Fruit fly (Drosophila melanogaster) whole organism, embryonic: ENCODE results near the gene CG12256.

Experiments
- CG10274 ChIP-seq: fragments of 200-800 bp; sonication (Bioruptor generic); optimal IDR thresholded peaks from 3 replicates; lab custom pipeline; 2017; ENCODE audit warnings: missing biosample characterization, mild to moderate bottlenecking, missing genetic modification characterization
- CG14710 ChIP-seq: fragments of 200-800 bp; sonication (Bioruptor generic); optimal IDR thresholded peaks from 3 replicates; lab custom pipeline; 2019; ENCODE audit warnings: missing biosample characterization, mild to moderate bottlenecking, missing genetic modification characterization, moderate library complexity
- CG15269 ChIP-seq: fragments of 200-800 bp; sonication (Bioruptor generic); optimal IDR thresholded peaks from 2 replicates; lab custom pipeline; 2018; ENCODE audit warnings: missing biosample characterization, mild to moderate bottlenecking, missing genetic modification characterization, moderate library complexity
- CG15514 ChIP-seq: fragments of 200-800 bp; sonication (Bioruptor generic); optimal IDR thresholded peaks from 3 replicates; lab custom pipeline; 2017; ENCODE audit warnings: missing biosample characterization, missing genetic modification characterization, mild to moderate bottlenecking, moderate library complexity, missing genetic modification reagents
- CG16779 ChIP-seq: fragments of 200-800 bp; sonication (Bioruptor generic); IDR thresholded peaks from 2 replicates; pipeline ENCODE4 v1.3.6; 2022; ENCODE audit warnings: missing biosample characterization, missing genetic modification characterization
- CG16813 ChIP-seq: fragments of 200-800 bp; sonication (Bioruptor generic); IDR thresholded peaks from 3 replicates; pipeline ENCODE4 v1.3.6; 2022; ENCODE audit warnings: missing biosample characterization, missing genetic modification characterization; ENCODE audit not compliant: partially characterized antibody
- CG17385 ChIP-seq: fragments of 200-800 bp; sonication (Bioruptor generic); optimal IDR thresholded peaks from 3 replicates; lab custom pipeline; 2018; ENCODE audit warnings: missing biosample characterization, mild to moderate bottlenecking, missing genetic modification characterization
- CG2678 ChIP-seq: fragments of 200-800 bp; sonication (Bioruptor generic); optimal IDR thresholded peaks from 3 replicates; lab custom pipeline; 2019; ENCODE audit warnings: missing biosample characterization, mild to moderate bottlenecking, missing genetic modification characterization, moderate library complexity
- CG3726 ChIP-seq: fragments of 200-800 bp; sonication (Bioruptor generic); IDR thresholded peaks from 3 replicates; pipeline ENCODE4, ENCODE4 v1.3.6; 2022; ENCODE audit warnings: missing biosample characterization, missing genetic modification characterization
- CG42726 ChIP-seq: fragments of 200-800 bp; sonication (Bioruptor generic); IDR thresholded peaks from 2 replicates; pipeline ENCODE4 v1.3.6; 2022; ENCODE audit warnings: missing biosample characterization, missing genetic modification characterization; ENCODE audit not compliant: partially characterized antibody
- CG4424 ChIP-seq: fragments of 200-800 bp; sonication (Bioruptor generic); optimal IDR thresholded peaks from 3 replicates; lab custom pipeline; 2016; ENCODE audit warnings: missing biosample characterization, missing genetic modification characterization
- CG4707 ChIP-seq: fragments of 200-800 bp; sonication (Bioruptor generic); optimal IDR thresholded peaks from 2 replicates; lab custom pipeline; 2018; ENCODE audit warnings: missing biosample characterization, mild to moderate bottlenecking, missing genetic modification characterization, moderate library complexity
- CG4820 ChIP-seq: fragments of 200-800 bp; sonication (Bioruptor generic); optimal IDR thresholded peaks from 3 replicates; lab custom pipeline; 2016; ENCODE audit warnings: missing biosample characterization, missing genetic modification characterization
- CG6272 ChIP-seq: fragments of 200-800 bp; sonication (Bioruptor generic); IDR thresholded peaks from 2 replicates; pipeline ENCODE4 v1.3.6; 2022; ENCODE audit warnings: missing biosample characterization, missing genetic modification characterization
- CG6689 ChIP-seq: fragments of 200-800 bp; sonication (Bioruptor generic); IDR thresholded peaks from 2 replicates; pipeline ENCODE4 v1.3.6; 2022; ENCODE audit warnings: missing biosample characterization, missing genetic modification characterization
- CG6765 ChIP-seq: fragments of 200-800 bp; sonication (Bioruptor generic); optimal IDR thresholded peaks from 3 replicates; lab custom pipeline; 2017; ENCODE audit warnings: missing biosample characterization, mild to moderate bottlenecking, missing genetic modification characterization
- CG9727 ChIP-seq: fragments of 200-800 bp; sonication (Bioruptor generic); optimal IDR thresholded peaks from 3 replicates; lab custom pipeline; 2017; ENCODE audit warnings: missing biosample characterization, mild to moderate bottlenecking, missing genetic modification characterization
- CG9797 ChIP-seq: fragments of 200-800 bp; sonication (Bioruptor generic); optimal IDR thresholded peaks from 3 replicates; lab custom pipeline; 2018; ENCODE audit warnings: missing biosample characterization, mild to moderate bottlenecking, missing genetic modification characterization
- CG9876 ChIP-seq: fragments of 200-800 bp; sonication (Bioruptor generic); optimal IDR thresholded peaks from 2 replicates; lab custom pipeline; 2016; ENCODE audit warnings: missing biosample characterization, missing genetic modification characterization
- CTCF ChIP-seq: fragments of 200-800 bp; sonication (Bioruptor generic); optimal IDR thresholded peaks from 2 replicates; lab custom pipeline; 2017; ENCODE audit warnings: missing biosample characterization, mild to moderate bottlenecking, missing genetic modification characterization, moderate library complexity
- E2f2 ChIP-seq: fragments of 200-800 bp; sonication (Bioruptor generic); IDR thresholded peaks from 2 replicates; pipeline ENCODE4 v1.3.6; 2022; ENCODE audit warnings: missing biosample characterization, missing genetic modification characterization
- Ets65A ChIP-seq: fragments of 200-800 bp; sonication (Bioruptor generic); peaks from one replicate; lab custom pipeline; 2016; ENCODE audit warnings: missing biosample characterization, missing genetic modification characterization
- Ets97D ChIP-seq: fragments of 200-800 bp; sonication (Bioruptor generic); optimal IDR thresholded peaks from 3 replicates; lab custom pipeline; 2016; ENCODE audit warnings: missing biosample characterization, missing genetic modification characterization
- HmgD ChIP-seq: fragments of 200-800 bp; sonication (Bioruptor generic); optimal IDR thresholded peaks from 3 replicates; lab custom pipeline; 2016; ENCODE audit warnings: missing biosample characterization, missing genetic modification characterization
- HmgZ ChIP-seq: fragments of 200-800 bp; sonication (Bioruptor generic); optimal IDR thresholded peaks from 2 replicates; lab custom pipeline; 2018; ENCODE audit warnings: missing biosample characterization, mild to moderate bottlenecking, missing genetic modification characterization
- NC2β ChIP-seq: fragments of 200-800 bp; sonication (Bioruptor generic); optimal IDR thresholded peaks from 2 replicates; lab custom pipeline; 2016; ENCODE audit warnings: missing biosample characterization, missing genetic modification characterization
- Neu2 ChIP-seq: fragments of 200-800 bp; sonication (Bioruptor generic); optimal IDR thresholded peaks from 3 replicates; lab custom pipeline; 2016; ENCODE audit warnings: missing biosample characterization, missing genetic modification characterization, borderline replicate concordance
- Nf-YB ChIP-seq: fragments of 200-800 bp; sonication (Bioruptor generic); optimal IDR thresholded peaks from 3 replicates; lab custom pipeline; 2019; ENCODE audit warnings: missing biosample characterization, mild to moderate bottlenecking, missing genetic modification characterization, moderate library complexity
- NfI ChIP-seq: fragments of 200-800 bp; sonication (Bioruptor generic); optimal IDR thresholded peaks from 3 replicates; lab custom pipeline; 2018; ENCODE audit warnings: missing biosample characterization, mild to moderate bottlenecking, missing genetic modification characterization, moderate library complexity
- Ravus ChIP-seq: fragments of 200-800 bp; sonication (Bioruptor generic); IDR thresholded peaks from 2 replicates; pipeline ENCODE4 v1.3.6; 2022; ENCODE audit warnings: missing biosample characterization, missing genetic modification characterization
- Rfx ChIP-seq: fragments of 200-800 bp; sonication (Bioruptor generic); IDR thresholded peaks from 2 replicates; pipeline ENCODE4 v1.3.6; 2022; ENCODE audit warnings: missing biosample characterization, missing genetic modification characterization
- Sin3A ChIP-seq: fragments of >200 bp; optimal IDR thresholded peaks from 2 replicates; lab custom pipeline; 2018
- Sox102F ChIP-seq: fragments of 200-800 bp; sonication (Bioruptor generic); optimal IDR thresholded peaks from 2 replicates; lab custom pipeline; 2018; ENCODE audit warnings: missing biosample characterization, mild to moderate bottlenecking, missing genetic modification characterization, moderate library complexity
- Ssrp ChIP-seq: fragments of 200-800 bp; sonication (Bioruptor generic); optimal IDR thresholded peaks from 2 replicates; lab custom pipeline; 2018; ENCODE audit warnings: missing biosample characterization, mild to moderate bottlenecking, missing genetic modification characterization, moderate library complexity
- Tbp ChIP-seq: fragments of >200 bp; optimal IDR thresholded peaks from 2 replicates; lab custom pipeline; 2018; ENCODE audit warnings: missing biosample characterization, missing genetic modification characterization
- Usf ChIP-seq: fragments of 200-800 bp; sonication (Bioruptor generic); optimal IDR thresholded peaks from 2 replicates; lab custom pipeline; 2017; ENCODE audit warnings: missing genotype, missing biosample characterization, missing genetic modification characterization
- aop ChIP-seq: fragments of 200-800 bp; sonication (Bioruptor generic); IDR thresholded peaks from 2 replicates; pipeline ENCODE4 v1.3.6; 2022; ENCODE audit warnings: missing biosample characterization, missing genetic modification characterization
- ftz-f1 ChIP-seq: fragments of 200-800 bp; sonication (Bioruptor generic); optimal IDR thresholded peaks from 2 replicates; lab custom pipeline; 2016; ENCODE audit warnings: missing biosample characterization, missing genetic modification characterization
- h ChIP-seq: fragments of >200 bp; optimal IDR thresholded peaks from 2 replicates; lab custom pipeline; 2017
- maf-S ChIP-seq: fragments of 200-800 bp; sonication (Bioruptor generic); optimal IDR thresholded peaks from 2 replicates; lab custom pipeline; 2016; ENCODE audit warnings: missing biosample characterization, missing genetic modification characterization
- mld ChIP-seq: fragments of 200-800 bp; sonication (Bioruptor generic); IDR thresholded peaks from 3 replicates; pipeline ENCODE4 v1.3.6; 2022; ENCODE audit warnings: missing biosample characterization, missing genetic modification characterization; ENCODE audit not compliant: partially characterized antibody
- phol ChIP-seq: fragments of 200-800 bp; sonication (Bioruptor generic); optimal IDR thresholded peaks from 3 replicates; lab custom pipeline; 2018; ENCODE audit warnings: missing biosample characterization, mild to moderate bottlenecking, missing genetic modification characterization, moderate library complexity
- prd ChIP-seq, 3 experiments: fragments of >200 bp in 2 of 3; fragments of 200-800 bp in 1 of 3; sonication (Bioruptor generic) in 1 of 3; optimal IDR thresholded peaks in 2 of 3; IDR thresholded peaks in 1 of 3; 2 replicates in 2 of 3; 3 replicates in 1 of 3; pipeline versions ENCODE4 v1.3.6 to Lab custom; 2017 to 2022; ENCODE audit warnings: missing biosample characterization in 1 of 3, missing genetic modification characterization in 1 of 3
- psq ChIP-seq: fragments of 200-800 bp; sonication (Bioruptor generic); optimal IDR thresholded peaks from 2 replicates; lab custom pipeline; 2017; ENCODE audit warnings: missing biosample characterization, missing genetic modification characterization
- sisA ChIP-seq: fragments of 200-800 bp; sonication (Bioruptor generic); IDR thresholded peaks from 2 replicates; pipeline ENCODE4 v1.3.6; 2022; ENCODE audit warnings: missing biosample characterization, missing genetic modification characterization
- sob ChIP-seq: fragments of 200-800 bp; sonication (Bioruptor generic); IDR thresholded peaks from 2 replicates; pipeline ENCODE4 v1.3.6; 2022; ENCODE audit warnings: missing biosample characterization, missing genetic modification characterization
- stwl ChIP-seq: fragments of 200-800 bp; sonication (Bioruptor generic); optimal IDR thresholded peaks from 3 replicates; lab custom pipeline; 2018; ENCODE audit warnings: missing biosample characterization, mild to moderate bottlenecking, missing genetic modification characterization, moderate library complexity
- tap ChIP-seq: fragments of 200-800 bp; optimal IDR thresholded peaks from 3 replicates; lab custom pipeline; 2019; ENCODE audit warnings: missing biosample characterization, mild to moderate bottlenecking, missing genetic modification characterization, moderate library complexity
- tgo ChIP-seq: fragments of 200-800 bp; sonication (Bioruptor generic); IDR thresholded peaks from 3 replicates; pipeline ENCODE4 v1.3.6; 2022; ENCODE audit warnings: missing biosample characterization, missing genetic modification characterization
- trem ChIP-seq: fragments of 200-800 bp; optimal IDR thresholded peaks from 3 replicates; lab custom pipeline; 2019; ENCODE audit warnings: missing biosample characterization, mild to moderate bottlenecking, missing genetic modification characterization, moderate library complexity
- z ChIP-seq: fragments of 200-800 bp; sonication (Bioruptor generic); IDR thresholded peaks from 3 replicates; pipeline ENCODE4 v1.3.6; 2022; ENCODE audit warnings: missing biosample characterization, missing genetic modification characterization
- zen ChIP-seq: fragments of 200-800 bp; sonication (Bioruptor generic); optimal IDR thresholded peaks from 3 replicates; lab custom pipeline; 2018; ENCODE audit warnings: missing biosample characterization, mild to moderate bottlenecking, missing genetic modification characterization, moderate library complexity

The CG12256 gene

dm6 chr3R:12222093-12222492, 4.0 kb downstream of the CG12256 start, which contains the start of gene Rsbp15 (continued):
- TF ChIP-seq CG4424 (GFP tag; lab: Kevin White, UChicago) (no peak), psq (no peak), prd (optimal IDR thresholded peaks at IDR 0.05; lab: Kevin White, UChicago) (peak in 1 of 2 experiments; percentile 87), prd (GFP tag; IDR thresholded peaks at IDR 0.05; lab: Robert Waterston, UW) (no peak), trem (tag; lab: Kevin White, UChicago) (no peak), zen (tag; lab: Kevin White, UChicago) (no peak), sob (GFP tag; lab: Robert Waterston, UW) (0 out of 2 replicates have a peak, but pooled peaks have one; percentile 16), CG4707 (GFP tag; lab: Kevin White, UChicago) (no peak), CG9727 (GFP tag; lab: Kevin White, UChicago) (no peak), CG15269 (tag; lab: Kevin White, UChicago) (no peak), CG14710 (tag; lab: Kevin White, UChicago) (no peak), CTCF (GFP tag; lab: Kevin White, UChicago) (peak; percentile 98), phol (tag; lab: Kevin White, UChicago) (peak; percentile 13), CG6765 (GFP tag; lab: Kevin White, UChicago) (no peak), Tbp (no peak), stwl (tag; lab: Kevin White, UChicago) (peak; percentile 38), Ssrp (tag; lab: Kevin White, UChicago) (no peak), Rfx (peak; percentile 39; the same call in 1 of the 2 replicates), CG15514 (GFP tag; lab: Kevin White, UChicago) (no peak), mld (no peak), Ets65A (GFP tag; lab: Kevin White, UChicago) (peak; percentile 86), Sin3A (lab: Kevin White, UChicago) (no peak), E2f2 (GFP tag; lab: Robert Waterston, UW) (peak; percentile 39; the same call in 1 of the 2 replicates), maf-S (no peak), CG17385 (GFP tag; lab: Kevin White, UChicago) (no peak), CG9797 (no peak), HmgD (peak; percentile 23), Usf (GFP tag; lab: Kevin White, UChicago) (no peak), HmgZ (tag; lab: Kevin White, UChicago) (peak; percentile 61), NfI (GFP tag; lab: Kevin White, UChicago) (no peak), CG42726 (0 out of 2 replicates have a peak, but pooled peaks have one; percentile 48), CG6272 (GFP tag; lab: Robert Waterston, UW) (peak; percentile 33; the same call in 1 of the 2 replicates), CG3726 (GFP tag; lab: Robert Waterston, UW) (no peak), CG2678 (no peak), sisA (0 out of 2 replicates have a peak, but pooled peaks have one; percentile 18), NC2β (GFP tag; lab: Kevin White, UChicago) (no peak), tgo (GFP tag; lab: Robert Waterston, UW) (no peak), CG9876 (GFP tag; lab: Kevin White, UChicago) (no peak), CG6689 (GFP tag; lab: Robert Waterston, UW) (no peak), CG4820 (GFP tag; lab: Kevin White, UChicago) (no peak), Ravus (GFP tag; lab: Robert Waterston, UW) (no peak), CG10274 (GFP tag; lab: Kevin White, UChicago) (no peak), Nf-YB (GFP tag; lab: Kevin White, UChicago) (no peak), Neu2 (GFP tag; lab: Kevin White, UChicago) (no peak), h (lab: Kevin White, UChicago) (no peak), aop (no peak), Ets97D (peak; percentile 1), tap (tag; lab: Kevin White, UChicago) (no peak), Sox102F (GFP tag; lab: Kevin White, UChicago) (no peak), z (GFP tag; lab: Robert Waterston, UW) (no peak), CG16813 (peak; percentile 47; the same call in 2 of the 3 replicates), CG16779 (no peak), ftz-f1 (GFP tag; lab: Kevin White, UChicago) (no peak)
